Fruit fly (Drosophila melanogaster) whole organism, adult: Measurements from ENCODE around the gene kuk.

ENCODE experiments used
- CG11617 ChIP-seq: fragments of 200-800 bp; sonication (Bioruptor generic); optimal IDR thresholded peaks from 2 replicates; lab custom pipeline; 2017; ENCODE audit warnings: mild to moderate bottlenecking, missing biosample characterization, missing genetic modification reagents, missing genetic modification characterization
- CG12768 ChIP-seq: fragments of 200-800 bp; sonication (Bioruptor generic); optimal IDR thresholded peaks from 2 replicates; lab custom pipeline; 2017; ENCODE audit warnings: missing biosample characterization, missing genetic modification characterization, mild to moderate bottlenecking, moderate library complexity, missing genetic modification reagents
- CG14711 ChIP-seq: fragments of 200-800 bp; sonication (Bioruptor generic); optimal IDR thresholded peaks from 2 replicates; lab custom pipeline; 2018; ENCODE audit warnings: missing biosample characterization, mild to moderate bottlenecking, missing genetic modification characterization, moderate library complexity
- CG1620 ChIP-seq: fragments of 200-800 bp; sonication (Bioruptor generic); optimal IDR thresholded peaks from 2 replicates; lab custom pipeline; 2016; ENCODE audit warnings: missing biosample characterization, missing genetic modification characterization
- CG5204 ChIP-seq: fragments of 200-800 bp; sonication (Bioruptor generic); optimal IDR thresholded peaks from 2 replicates; lab custom pipeline; 2016; ENCODE audit warnings: missing biosample characterization, missing genetic modification characterization
- CG7045 ChIP-seq: fragments of 200-800 bp; sonication (Bioruptor generic); optimal IDR thresholded peaks from 2 replicates; lab custom pipeline; 2017; ENCODE audit warnings: missing biosample characterization, mild to moderate bottlenecking, missing genetic modification characterization
- CG7101 ChIP-seq: fragments of 200-800 bp; sonication (Bioruptor generic); optimal IDR thresholded peaks from 2 replicates; lab custom pipeline; 2018; ENCODE audit warnings: missing biosample characterization, mild to moderate bottlenecking, missing genetic modification characterization, moderate library complexity
- Hr96 ChIP-seq: fragments of 200-800 bp; sonication (Bioruptor generic); optimal IDR thresholded peaks from 2 replicates; lab custom pipeline; 2016; ENCODE audit warnings: missing biosample characterization, missing genetic modification characterization
- bab1 ChIP-seq: fragments of 200-800 bp; sonication (Bioruptor generic); optimal IDR thresholded peaks from 3 replicates; lab custom pipeline; 2019; ENCODE audit warnings: missing biosample characterization, mild to moderate bottlenecking, missing genetic modification characterization, moderate library complexity
- cnc ChIP-seq, 2 experiments: fragments of >200 bp; optimal IDR thresholded peaks; 2 replicates each; lab custom pipeline; 2017
- kay ChIP-seq: fragments of 200-800 bp; sonication (Bioruptor generic); peaks from one replicate; lab custom pipeline; 2016; ENCODE audit warnings: missing biosample characterization, missing genetic modification characterization, borderline replicate concordance
- pad ChIP-seq: fragments of 200-800 bp; sonication (Bioruptor generic); optimal IDR thresholded peaks from 3 replicates; lab custom pipeline; 2017; ENCODE audit warnings: missing biosample characterization, missing genetic modification characterization, mild to moderate bottlenecking, moderate library complexity, missing genetic modification reagents
- tj ChIP-seq: fragments of 200-800 bp; sonication (Bioruptor generic); optimal IDR thresholded peaks from 3 replicates; lab custom pipeline; 2017; ENCODE audit warnings: missing biosample characterization, mild to moderate bottlenecking, missing genetic modification characterization, moderate library complexity

- TF ChIP-seq CG12768 (GFP tag; lab: Kevin White, UChicago) (peak; percentile 7), bab1 (GFP tag; lab: Kevin White, UChicago) (no peak), CG7101 (no peak), CG11617 (GFP tag; lab: Kevin White, UChicago) (no peak), Hr96 (GFP tag; lab: Kevin White, UChicago) (no peak), pad (GFP tag; lab: Kevin White, UChicago) (no peak), CG5204 (GFP tag; lab: Kevin White, UChicago) (no peak), CG7045 (GFP tag; lab: Kevin White, UChicago) (no peak), CG14711 (tag; lab: Kevin White, UChicago) (no peak), cnc (optimal IDR thresholded peaks at IDR 0.05; lab: Kevin White, UChicago) (peak; percentile 75 to 96), kay (GFP tag; lab: Kevin White, UChicago) (no peak), CG1620 (GFP tag; lab: Kevin White, UChicago) (no peak), tj (GFP tag; lab: Kevin White, UChicago) (no peak)
Observed at dm6 chr3R:17077968-17078417, 2.1 kb upstream of the kuk start.
